Fruit fly (Drosophila melanogaster): ENCODE data around the gene gwl.

The gwl gene

DNA sequence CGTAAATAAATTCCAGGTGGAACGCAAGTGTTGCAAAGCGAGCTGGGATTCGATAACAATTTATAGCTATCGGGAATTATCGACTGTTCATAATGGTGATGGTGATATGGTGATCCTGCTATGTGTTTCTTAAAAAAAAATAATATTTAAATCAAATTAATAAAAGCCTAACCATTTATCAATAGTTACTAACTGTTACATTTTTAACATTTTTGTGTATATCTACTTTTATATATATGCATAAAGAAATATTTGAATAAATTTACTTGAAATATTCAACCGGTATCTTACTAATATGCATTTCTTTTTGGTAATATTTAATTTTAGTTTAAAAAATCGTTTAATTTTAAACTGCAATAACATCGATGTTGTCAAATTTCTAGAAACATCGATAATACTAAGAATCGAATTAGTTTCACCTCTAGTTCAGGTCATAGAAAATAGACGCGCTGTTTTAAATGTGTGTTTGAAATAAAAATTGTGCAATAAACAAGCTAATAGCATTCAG lies at the start of gene gwl, which contains the start of gene PGS1 (continued):
- TF ChIP-seq trem (tag; optimal IDR thresholded peaks at IDR 0.05): peak; percentile 65
- TF ChIP-seq CG13624 (GFP tag; optimal IDR thresholded peaks at IDR 0.05): peak; percentile 36
- TF ChIP-seq CG11085 (GFP tag; IDR thresholded peaks at IDR 0.05): peak; percentile 80
- TF ChIP-seq H2.0 (GFP tag; IDR thresholded peaks at IDR 0.05): peak; percentile 75
- TF ChIP-seq CG18476 (GFP tag; optimal IDR thresholded peaks at IDR 0.05): peak; percentile 25
- peak; percentile 46; the same call in 1 of the 2 replicates for TF ChIP-seq Rx (GFP tag; IDR thresholded peaks at IDR 0.05)
- TF ChIP-seq gsb-n (tag; optimal IDR thresholded peaks at IDR 0.05): no peak
- TF ChIP-seq slbo (GFP tag; IDR thresholded peaks at IDR 0.05): peak; percentile 91
- peak; percentile 35 for TF ChIP-seq cwo (GFP tag; optimal IDR thresholded peaks at IDR 0.05)
- TF ChIP-seq CG14050 (GFP tag; IDR thresholded peaks at IDR 0.05): peak; percentile 33; the same call in 1 of the 3 replicates
- peak; percentile 54 for TF ChIP-seq HLH54F (GFP tag; optimal IDR thresholded peaks at IDR 0.05)
- TF ChIP-seq nom (GFP tag; optimal IDR thresholded peaks at IDR 0.05): no peak
- 0 out of 2 replicates have a peak, but pooled peaks have one; percentile 11 for TF ChIP-seq CG2129 (GFP tag; IDR thresholded peaks at IDR 0.05; ENCODE audit: partially characterized antibody)
- peak; percentile 33 for TF ChIP-seq cato (GFP tag; optimal IDR thresholded peaks at IDR 0.05; ENCODE audit: borderline replicate concordance)
- TF ChIP-seq CG6175 (GFP tag; IDR thresholded peaks at IDR 0.05): peak; percentile 66; the same call in 1 of the 3 replicates
- TF ChIP-seq ranshi (GFP tag; IDR thresholded peaks at IDR 0.05): peak; percentile 79; the same call in 1 of the 2 replicates
- peak; percentile 80 for TF ChIP-seq CG9817 (tag; optimal IDR thresholded peaks at IDR 0.05)
- TF ChIP-seq psq (GFP tag; optimal IDR thresholded peaks at IDR 0.05): peak; percentile 61
- TF ChIP-seq CG4424 (GFP tag; optimal IDR thresholded peaks at IDR 0.05): peak; percentile 78
- peak; percentile 75 for TF ChIP-seq CG9215 (GFP tag; IDR thresholded peaks at IDR 0.05)
- TF ChIP-seq CG6765 (GFP tag; optimal IDR thresholded peaks at IDR 0.05): peak; percentile 42
- peak; percentile 25 for TF ChIP-seq CG9609 (GFP tag; optimal IDR thresholded peaks at IDR 0.05)
- TF ChIP-seq chm (GFP tag; IDR thresholded peaks at IDR 0.05): peak; percentile 33; the same call in 1 of the 2 replicates
- peak; percentile 81 for TF ChIP-seq Abd-B (GFP tag; optimal IDR thresholded peaks at IDR 0.05)
- peak; percentile 69 for TF ChIP-seq stc (GFP tag; IDR thresholded peaks at IDR 0.05)
- no peak for TF ChIP-seq sr (GFP tag; IDR thresholded peaks at IDR 0.05)
- peak; percentile 82 for TF ChIP-seq Xrp1 (GFP tag; IDR thresholded peaks at IDR 0.05)
- peak; percentile 69 for TF ChIP-seq CG12155 (GFP tag; optimal IDR thresholded peaks at IDR 0.05)
- TF ChIP-seq Pdp1 (GFP tag; optimal IDR thresholded peaks at IDR 0.05): peak in 1 of 2 experiments; percentile 52
- TF ChIP-seq Doc2 (GFP tag; IDR thresholded peaks at IDR 0.05): no peak
- TF ChIP-seq Dek (tag; optimal IDR thresholded peaks at IDR 0.05): peak; percentile 59
- peak; percentile 78 for TF ChIP-seq CG7372 (GFP tag; IDR thresholded peaks at IDR 0.05)
- TF ChIP-seq bcd (GFP tag; optimal IDR thresholded peaks at IDR 0.05): peak; percentile 68
- TF ChIP-seq ro (GFP tag; IDR thresholded peaks at IDR 0.05): peak; percentile 58; the same call in 1 of the 2 replicates
- peak; percentile 56 for TF ChIP-seq CG10462 (GFP tag; optimal IDR thresholded peaks at IDR 0.05)
- no peak for TF ChIP-seq Tbp (GFP tag; optimal IDR thresholded peaks at IDR 0.05)
- TF ChIP-seq esg (GFP tag; conservative IDR thresholded peaks at IDR 0.05): peak; percentile 84
- TF ChIP-seq Stat92E (GFP tag; optimal IDR thresholded peaks at IDR 0.05): no peak
- peak; percentile 94 for TF ChIP-seq CG10267 (tag; optimal IDR thresholded peaks at IDR 0.05)
- no peak for TF ChIP-seq sima (GFP tag; optimal IDR thresholded peaks at IDR 0.05)
- TF ChIP-seq CG4820 (GFP tag; optimal IDR thresholded peaks at IDR 0.05): peak; percentile 64
- peak; percentile 77 for TF ChIP-seq E2f2 (GFP tag; IDR thresholded peaks at IDR 0.05)
- no peak for TF ChIP-seq Lpt (GFP tag; optimal IDR thresholded peaks at IDR 0.05)
- peak; percentile 43 for TF ChIP-seq CG3065 (GFP tag; optimal IDR thresholded peaks at IDR 0.05)
- TF ChIP-seq hkb (optimal IDR thresholded peaks at IDR 0.05): no peak
- peak; percentile 65 for TF ChIP-seq hkb (GFP tag; IDR thresholded peaks at IDR 0.05)
- TF ChIP-seq tna (GFP tag; IDR thresholded peaks at IDR 0.05; ENCODE audit: partially characterized antibody): no peak
- TF ChIP-seq ems (GFP tag; optimal IDR thresholded peaks at IDR 0.05): peak; percentile 33
- TF ChIP-seq CG17385 (GFP tag; optimal IDR thresholded peaks at IDR 0.05): no peak
- peak; percentile 79 for TF ChIP-seq CG6272 (GFP tag; IDR thresholded peaks at IDR 0.05)
- TF ChIP-seq CG12299 (tag; optimal IDR thresholded peaks at IDR 0.05): peak; percentile 67
